Fruit fly (Drosophila melanogaster) whole organism, adult: ENCODE data around the gene Kdm3.
A peak's percentile ranks its signal among the peaks of the same experiment; 100 is the strongest.

ENCODE experiments used
- CG11617 ChIP-seq: fragments of 200-800 bp; sonication (Bioruptor generic); optimal IDR thresholded peaks from 2 replicates; lab custom pipeline; 2017; ENCODE audit warnings: mild to moderate bottlenecking, missing biosample characterization, missing genetic modification reagents, missing genetic modification characterization
- CG12768 ChIP-seq: fragments of 200-800 bp; sonication (Bioruptor generic); optimal IDR thresholded peaks from 2 replicates; lab custom pipeline; 2017; ENCODE audit warnings: missing biosample characterization, missing genetic modification characterization, mild to moderate bottlenecking, moderate library complexity, missing genetic modification reagents
- CG14711 ChIP-seq: fragments of 200-800 bp; sonication (Bioruptor generic); optimal IDR thresholded peaks from 2 replicates; lab custom pipeline; 2018; ENCODE audit warnings: missing biosample characterization, mild to moderate bottlenecking, missing genetic modification characterization, moderate library complexity
- CG1620 ChIP-seq: fragments of 200-800 bp; sonication (Bioruptor generic); optimal IDR thresholded peaks from 2 replicates; lab custom pipeline; 2016; ENCODE audit warnings: missing biosample characterization, missing genetic modification characterization
- CG33017 ChIP-seq: fragments of 200-800 bp; sonication (Bioruptor generic); optimal IDR thresholded peaks from 2 replicates; lab custom pipeline; 2018; ENCODE audit warnings: missing biosample characterization, mild to moderate bottlenecking, missing genetic modification characterization, moderate library complexity
- CG5204 ChIP-seq: fragments of 200-800 bp; sonication (Bioruptor generic); optimal IDR thresholded peaks from 2 replicates; lab custom pipeline; 2016; ENCODE audit warnings: missing biosample characterization, missing genetic modification characterization
- CG7045 ChIP-seq: fragments of 200-800 bp; sonication (Bioruptor generic); optimal IDR thresholded peaks from 2 replicates; lab custom pipeline; 2017; ENCODE audit warnings: missing biosample characterization, mild to moderate bottlenecking, missing genetic modification characterization
- CG7101 ChIP-seq: fragments of 200-800 bp; sonication (Bioruptor generic); optimal IDR thresholded peaks from 2 replicates; lab custom pipeline; 2018; ENCODE audit warnings: missing biosample characterization, mild to moderate bottlenecking, missing genetic modification characterization, moderate library complexity
- Clk ChIP-seq: fragments of 200-800 bp; sonication (Bioruptor generic); optimal IDR thresholded peaks from 2 replicates; lab custom pipeline; 2017; ENCODE audit warnings: missing biosample characterization, missing genetic modification characterization
- Crg-1 ChIP-seq: fragments of 200-800 bp; sonication (Bioruptor generic); optimal IDR thresholded peaks from 2 replicates; lab custom pipeline; 2016; ENCODE audit warnings: missing biosample characterization, missing genetic modification characterization
- Hr96 ChIP-seq: fragments of 200-800 bp; sonication (Bioruptor generic); optimal IDR thresholded peaks from 2 replicates; lab custom pipeline; 2016; ENCODE audit warnings: missing biosample characterization, missing genetic modification characterization
- Mnt ChIP-seq: fragments of 200-800 bp; sonication (Bioruptor generic); optimal IDR thresholded peaks from 2 replicates; lab custom pipeline; 2016; ENCODE audit warnings: missing biosample characterization, mild to moderate bottlenecking, missing genetic modification characterization
- bab1 ChIP-seq: fragments of 200-800 bp; sonication (Bioruptor generic); optimal IDR thresholded peaks from 3 replicates; lab custom pipeline; 2019; ENCODE audit warnings: missing biosample characterization, mild to moderate bottlenecking, missing genetic modification characterization, moderate library complexity
- cic ChIP-seq: fragments of 200-800 bp; sonication (Bioruptor generic); optimal IDR thresholded peaks from 2 replicates; lab custom pipeline; 2017; ENCODE audit warnings: missing biosample characterization, mild to moderate bottlenecking, missing genetic modification characterization, moderate library complexity
- cnc ChIP-seq, 2 experiments: fragments of >200 bp; optimal IDR thresholded peaks; 2 replicates each; lab custom pipeline; 2017
- kay ChIP-seq: fragments of 200-800 bp; sonication (Bioruptor generic); peaks from one replicate; lab custom pipeline; 2016; ENCODE audit warnings: missing biosample characterization, missing genetic modification characterization, borderline replicate concordance
- ovo ChIP-seq: fragments of 200-800 bp; sonication (Bioruptor generic); optimal IDR thresholded peaks from 2 replicates; lab custom pipeline; 2016; ENCODE audit warnings: missing biosample characterization, missing genetic modification characterization
- pad ChIP-seq: fragments of 200-800 bp; sonication (Bioruptor generic); optimal IDR thresholded peaks from 3 replicates; lab custom pipeline; 2017; ENCODE audit warnings: missing biosample characterization, missing genetic modification characterization, mild to moderate bottlenecking, moderate library complexity, missing genetic modification reagents
- tj ChIP-seq: fragments of 200-800 bp; sonication (Bioruptor generic); optimal IDR thresholded peaks from 3 replicates; lab custom pipeline; 2017; ENCODE audit warnings: missing biosample characterization, mild to moderate bottlenecking, missing genetic modification characterization, moderate library complexity
- toe ChIP-seq: fragments of 200-800 bp; sonication (Bioruptor generic); optimal IDR thresholded peaks from 2 replicates; lab custom pipeline; 2016; ENCODE audit warnings: missing biosample characterization, missing genetic modification characterization

Kdm3 gene

DNA sequence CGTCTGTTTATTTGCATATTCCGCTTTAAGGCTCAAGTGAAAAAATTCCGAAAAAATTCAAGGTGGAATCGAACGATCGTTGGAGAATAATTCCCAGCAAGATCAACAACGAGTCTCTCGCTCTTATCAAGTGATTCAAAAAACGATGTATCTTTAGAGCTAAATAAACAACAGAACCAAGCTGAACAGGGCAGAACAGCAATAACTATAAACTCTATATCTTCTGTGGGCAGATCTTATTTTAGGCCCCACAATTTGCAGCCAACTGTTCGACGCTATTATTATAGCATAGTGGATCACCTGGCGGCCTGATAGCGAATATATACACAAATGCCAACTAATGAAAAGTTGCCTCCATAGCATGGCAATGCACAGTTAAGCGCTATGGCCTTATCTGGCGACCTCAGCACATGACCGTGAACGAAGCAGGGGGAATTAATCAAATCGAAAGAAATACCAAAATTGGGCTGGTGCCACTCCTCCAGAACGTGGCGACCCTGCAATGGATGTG, 13.6 kb downstream of the Kdm3 start:
- no peak for TF ChIP-seq Clk (GFP tag; lab: Kevin White, UChicago)
- TF ChIP-seq CG7101 (tag; lab: Kevin White, UChicago) = peak; percentile 8
- TF ChIP-seq tj (GFP tag; lab: Kevin White, UChicago) = peak; percentile 21
- TF ChIP-seq toe (GFP tag; lab: Kevin White, UChicago) = no peak
- no peak for TF ChIP-seq cnc (optimal IDR thresholded peaks at IDR 0.05; lab: Kevin White, UChicago)
- TF ChIP-seq kay = peak; percentile 71
- TF ChIP-seq CG33017 (tag; lab: Kevin White, UChicago) = peak; percentile 51
- TF ChIP-seq CG7045 (GFP tag; lab: Kevin White, UChicago) = peak; percentile 7

DNA sequence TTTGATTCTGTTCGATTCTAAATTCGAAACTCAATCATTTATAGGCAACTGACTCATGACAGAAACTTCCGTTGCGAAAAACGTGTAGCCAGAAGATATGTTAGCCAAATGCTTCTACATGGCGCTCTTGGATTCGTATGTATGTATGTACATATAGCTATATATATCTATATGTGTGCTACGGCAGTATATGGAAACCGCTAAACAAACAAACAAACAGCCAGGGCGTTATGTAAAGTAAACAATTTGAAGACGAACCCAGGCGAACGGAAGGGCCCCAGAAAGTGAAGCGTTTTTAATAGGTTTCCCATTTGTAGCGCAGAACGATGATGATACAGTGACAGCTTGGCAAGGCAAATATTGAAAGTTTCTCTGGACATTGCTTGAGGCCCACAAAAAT, 14.1 kb downstream of the Kdm3 start:
- TF ChIP-seq CG14711 (no peak), ovo (GFP tag; lab: Kevin White, UChicago) (peak; percentile 68), kay (peak; percentile 19)

DNA sequence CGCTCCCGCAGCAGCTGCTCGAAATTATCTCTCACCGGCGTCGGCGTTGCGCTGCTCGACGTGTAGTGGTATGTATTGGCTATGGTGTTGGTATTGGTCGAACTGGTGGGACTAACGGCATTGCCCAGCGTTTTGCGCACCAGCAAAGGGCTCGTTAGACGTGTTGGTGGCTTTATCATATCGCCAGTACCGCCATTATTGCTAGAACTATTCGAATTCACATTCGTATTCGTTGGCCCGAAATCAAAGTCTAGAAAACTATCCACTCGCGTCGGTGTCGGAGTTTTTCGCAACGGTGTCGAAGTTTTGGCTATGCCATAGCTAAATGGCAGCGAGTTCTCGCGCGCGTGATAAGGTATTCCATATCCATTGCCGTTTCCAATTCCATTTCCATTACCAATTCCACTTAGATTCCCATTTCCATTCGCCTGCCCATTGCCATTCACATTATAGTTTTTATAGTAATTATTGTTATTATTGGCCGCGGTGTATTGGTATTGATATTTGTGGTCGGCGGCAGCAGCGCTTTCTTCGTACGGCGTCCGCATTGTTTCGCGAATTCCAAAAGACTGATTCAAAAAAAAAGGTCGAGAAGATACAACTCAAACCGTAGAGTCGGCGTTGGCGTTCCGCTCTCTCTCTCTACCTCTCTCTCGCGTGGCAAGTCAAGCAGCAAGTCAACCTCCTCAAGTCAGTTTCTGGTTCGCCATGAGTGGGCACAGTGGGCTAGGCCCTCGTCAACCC, 16.8 kb downstream of the Kdm3 start, which contains the start of gene by:
Gene by, minus strand, starts transcription at position 575 of the 744 bp plus-strand sequence.
- TF ChIP-seq CG7101 (tag; lab: Kevin White, UChicago) (no peak), CG1620 (no peak), CG33017 (tag; lab: Kevin White, UChicago) (no peak), Clk (GFP tag; lab: Kevin White, UChicago) (no peak), bab1 (GFP tag; lab: Kevin White, UChicago) (no peak), CG7045 (GFP tag; lab: Kevin White, UChicago) (no peak), ovo (GFP tag; lab: Kevin White, UChicago) (peak; percentile 64), CG12768 (GFP tag; lab: Kevin White, UChicago) (peak; percentile 39), Crg-1 (GFP tag; lab: Kevin White, UChicago) (no peak), tj (GFP tag; lab: Kevin White, UChicago) (no peak), pad (GFP tag; lab: Kevin White, UChicago) (no peak), cic (peak; percentile 85), Mnt (GFP tag; lab: Kevin White, UChicago) (no peak), kay (peak; percentile 56)

DNA sequence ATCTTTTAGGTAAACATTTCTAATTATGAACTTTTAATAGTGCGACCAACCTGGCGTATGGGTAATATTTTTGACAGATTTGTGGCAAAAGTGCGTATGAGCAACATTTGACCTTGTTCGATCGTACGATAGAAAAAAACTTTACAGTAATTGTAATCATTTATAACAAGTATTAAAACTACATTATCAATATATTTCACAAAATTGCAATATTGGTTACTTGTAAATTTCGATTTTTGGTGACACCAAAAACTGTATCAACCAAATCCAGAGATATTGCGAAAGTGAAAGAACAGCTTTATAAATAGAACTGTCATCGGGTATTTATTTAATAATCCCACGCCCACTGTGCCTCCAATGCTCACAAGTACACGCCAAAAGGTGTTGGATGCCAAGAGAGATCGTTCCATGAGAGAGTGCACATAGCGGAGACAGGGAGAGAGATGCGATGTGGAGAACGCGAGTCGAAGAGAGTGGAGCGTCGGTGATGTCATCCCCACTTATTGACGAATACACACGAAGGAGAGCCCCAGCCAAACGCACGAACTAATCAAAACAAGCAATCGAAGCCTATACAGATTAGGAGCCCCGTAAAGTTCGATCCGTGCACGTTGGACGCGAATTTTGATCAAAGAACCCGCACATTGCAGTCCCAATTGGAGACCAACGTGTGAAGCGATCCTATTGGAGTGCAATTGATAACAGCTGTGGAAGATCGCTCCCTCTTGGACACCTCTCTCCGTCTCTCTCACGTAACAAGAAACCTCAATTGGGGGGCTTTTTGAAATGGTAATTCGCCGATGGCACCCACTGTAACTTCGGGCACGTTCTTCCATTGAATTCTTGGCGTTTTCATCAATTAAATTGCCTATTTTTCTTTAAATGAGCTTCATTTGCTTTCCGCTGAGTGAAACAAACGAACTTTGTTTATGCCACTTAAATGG, 17.6 kb downstream of the Kdm3 start:
- peak; percentile 96 for TF ChIP-seq CG7045 (GFP tag; lab: Kevin White, UChicago)
- TF ChIP-seq kay = peak; percentile 98
- peak; percentile 88 for TF ChIP-seq Hr96 (GFP tag; lab: Kevin White, UChicago)
- peak; percentile 90 for TF ChIP-seq pad (GFP tag; lab: Kevin White, UChicago)
- peak; percentile 99 for TF ChIP-seq CG11617 (GFP tag; lab: Kevin White, UChicago)
- peak; percentile 72 for TF ChIP-seq cic
- TF ChIP-seq bab1 (GFP tag; lab: Kevin White, UChicago) = peak; percentile 84
- peak; percentile 89 for TF ChIP-seq tj (GFP tag; lab: Kevin White, UChicago)
- TF ChIP-seq Mnt (GFP tag; lab: Kevin White, UChicago) = peak; percentile 82
- TF ChIP-seq CG1620 = peak; percentile 92
- peak; percentile 93 for TF ChIP-seq CG7101 (tag; lab: Kevin White, UChicago)
- peak; percentile 88 for TF ChIP-seq CG33017 (tag; lab: Kevin White, UChicago)
- peak; percentile 87 for TF ChIP-seq Crg-1 (GFP tag; lab: Kevin White, UChicago)
- peak; percentile 96 for TF ChIP-seq CG5204
- TF ChIP-seq toe (GFP tag; lab: Kevin White, UChicago) = peak; percentile 94
- peak; percentile 57 for TF ChIP-seq ovo (GFP tag; lab: Kevin White, UChicago)
- peak; percentile 93 for TF ChIP-seq Clk (GFP tag; lab: Kevin White, UChicago)
- TF ChIP-seq CG14711 = peak; percentile 81
- peak; percentile 19 to 66 for TF ChIP-seq cnc (optimal IDR thresholded peaks at IDR 0.05; lab: Kevin White, UChicago)
- TF ChIP-seq CG12768 (GFP tag; lab: Kevin White, UChicago) = peak; percentile 95

DNA sequence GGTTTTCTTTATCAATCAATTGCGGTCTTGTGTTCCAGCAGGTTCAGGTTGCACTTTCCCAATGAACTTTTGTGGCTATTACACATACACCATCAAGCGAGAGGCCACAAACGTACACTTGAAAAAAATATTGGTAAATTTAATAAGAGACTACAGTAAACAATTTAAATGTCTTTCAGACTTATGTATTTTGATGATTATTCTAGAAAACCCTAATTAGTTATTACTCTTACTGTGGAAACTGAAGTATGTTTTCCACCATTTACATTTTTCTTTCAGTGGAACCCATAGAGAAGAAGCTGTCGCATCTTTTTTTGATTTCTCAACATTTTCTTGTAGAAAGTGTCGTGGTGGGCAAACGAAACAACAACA, 18.3 kb downstream of the Kdm3 start:
- no peak for TF ChIP-seq ovo (GFP tag; lab: Kevin White, UChicago)
- TF ChIP-seq CG11617 (GFP tag; lab: Kevin White, UChicago) = peak; percentile 43
- TF ChIP-seq CG12768 (GFP tag; lab: Kevin White, UChicago) = no peak
- peak; percentile 12 for TF ChIP-seq bab1 (GFP tag; lab: Kevin White, UChicago)
- TF ChIP-seq pad (GFP tag; lab: Kevin White, UChicago) = no peak
- TF ChIP-seq cic = no peak
- TF ChIP-seq cnc (optimal IDR thresholded peaks at IDR 0.05; lab: Kevin White, UChicago) = no peak
- TF ChIP-seq toe (GFP tag; lab: Kevin White, UChicago) = no peak
- TF ChIP-seq Clk (GFP tag; lab: Kevin White, UChicago) = no peak
- TF ChIP-seq Crg-1 (GFP tag; lab: Kevin White, UChicago) = no peak
- peak; percentile 26 for TF ChIP-seq CG1620
- TF ChIP-seq CG33017 (tag; lab: Kevin White, UChicago) = peak; percentile 46
- TF ChIP-seq CG7101 (tag; lab: Kevin White, UChicago) = peak; percentile 70
- TF ChIP-seq CG7045 (GFP tag; lab: Kevin White, UChicago) = peak; percentile 29
- peak; percentile 68 for TF ChIP-seq CG14711
